Fruit fly (Drosophila melanogaster): ENCODE results near the gene CG7386.

Gene CG7386

DNA sequence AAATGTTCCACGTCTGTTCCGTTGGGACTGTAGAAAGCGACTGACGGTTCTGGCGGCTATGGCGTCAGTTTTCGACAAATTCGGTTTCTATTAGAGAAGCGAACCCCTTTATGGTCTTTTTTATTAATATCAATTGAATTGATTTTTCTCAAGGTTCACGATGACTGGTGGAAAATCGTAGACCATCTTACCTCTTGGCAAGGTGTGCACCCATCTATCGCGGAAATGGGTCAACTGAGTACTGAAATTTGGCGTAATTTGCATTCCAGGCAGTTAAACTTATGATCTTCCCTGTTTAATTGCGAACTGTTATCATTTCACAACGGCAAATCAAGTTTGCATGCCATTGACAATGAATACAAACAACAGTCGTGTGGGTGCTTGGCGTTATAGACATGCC is 50.4 kb downstream of the CG7386 start, which contains the start of gene CG10226:
CG10226 (minus strand) TSS at position 101 of the 400 bp plus-strand sequence.
- TF ChIP-seq CG1621 (tag; optimal IDR thresholded peaks at IDR 0.05) (no peak), acj6 (GFP tag; optimal IDR thresholded peaks at IDR 0.05) (no peak), net (GFP tag; optimal IDR thresholded peaks at IDR 0.05) (no peak), Blimp-1 (GFP tag; optimal IDR thresholded peaks at IDR 0.05) (no peak), Hr38 (GFP tag; optimal IDR thresholded peaks at IDR 0.05) (no peak), CG3919 (GFP tag; optimal IDR thresholded peaks at IDR 0.05) (no peak), dac (GFP tag; optimal IDR thresholded peaks at IDR 0.05) (no peak), Ets96B (tag; optimal IDR thresholded peaks at IDR 0.05) (no peak), achi (GFP tag; optimal IDR thresholded peaks at IDR 0.05) (no peak), CG34406 (GFP tag; optimal IDR thresholded peaks at IDR 0.05) (no peak)

Measured in whole organism, prepupa.